Worm (Caenorhabditis elegans) whole organism, young adult: ENCODE results near the gene M04G7.1.

Experiments
- B0261.1 ChIP-seq: sonication (generic microtip); optimal IDR thresholded peaks from 2 replicates; lab custom pipeline; 2016; ENCODE audit warnings: mild to moderate bottlenecking, missing genetic modification characterization, moderate library complexity, missing compliant biosample characterization
- F23B12.7 ChIP-seq: sonication (generic microtip); optimal IDR thresholded peaks from 2 replicates; lab custom pipeline; 2017; ENCODE audit warnings: missing genetic modification characterization, mild to moderate bottlenecking, missing compliant biosample characterization, antibody characterized with exemption, moderate library complexity; ENCODE audit not compliant: insufficient read depth
- F33H1.4 ChIP-seq: fragments of 200-800 bp; sonication (Bioruptor generic); IDR thresholded peaks from 2 replicates; pipeline ENCODE4 v1.3.6; 2022; ENCODE audit warnings: missing genetic modification reagents, missing genetic modification characterization, missing compliant biosample characterization
- F37B4.10 ChIP-seq: fragments of 200-800 bp; sonication (Bioruptor generic); IDR thresholded peaks from 2 replicates; pipeline ENCODE4 v1.3.6; 2022; ENCODE audit warnings: missing genetic modification characterization, missing compliant biosample characterization
- F39B2.1 ChIP-seq: fragments of 200-800 bp; sonication (Bioruptor generic); IDR thresholded peaks from 2 replicates; pipeline ENCODE4 v1.3.6; 2022; ENCODE audit warnings: missing genetic modification reagents, missing genetic modification characterization, missing compliant biosample characterization
- F52B5.7 ChIP-seq: sonication (generic microtip); optimal IDR thresholded peaks from 2 replicates; lab custom pipeline; 2016; ENCODE audit warnings: mild to moderate bottlenecking, missing genetic modification characterization, missing compliant biosample characterization
- F57A8.1 ChIP-seq: fragments of 200-800 bp; sonication (Bioruptor generic); optimal IDR thresholded peaks from 2 replicates; lab custom pipeline; 2018; ENCODE audit warnings: mild to moderate bottlenecking, missing genetic modification characterization, moderate library complexity, missing compliant biosample characterization
- F57C9.4 ChIP-seq: sonication (generic microtip); optimal IDR thresholded peaks from 2 replicates; lab custom pipeline; 2017; ENCODE audit warnings: mild to moderate bottlenecking, missing genetic modification characterization, missing compliant biosample characterization
- K12H6.12 ChIP-seq: fragments of 200-800 bp; sonication (Bioruptor generic); optimal IDR thresholded peaks from 2 replicates; lab custom pipeline; 2018; ENCODE audit warnings: mild to moderate bottlenecking, missing genetic modification characterization, missing compliant biosample characterization
- T26A5.8 ChIP-seq: sonication (generic microtip); optimal IDR thresholded peaks from 2 replicates; lab custom pipeline; 2016; ENCODE audit warnings: missing genetic modification characterization, missing compliant biosample characterization
- Y53F4B.3 ChIP-seq: fragments of 200-800 bp; sonication (Bioruptor generic); IDR thresholded peaks from 2 replicates; pipeline ENCODE4 v1.3.6; 2022; ENCODE audit warnings: missing genetic modification reagents, missing genetic modification characterization, missing compliant biosample characterization
- Y56A3A.18 ChIP-seq: fragments of 200-800 bp; sonication (Bioruptor generic); IDR thresholded peaks from 2 replicates; pipeline ENCODE4 v1.3.6; 2022; ENCODE audit warnings: missing genetic modification reagents, missing genetic modification characterization, missing compliant biosample characterization
- Y95B8A.8 ChIP-seq: fragments of 200-800 bp; sonication (Bioruptor generic); IDR thresholded peaks from 2 replicates; pipeline ENCODE4 v1.3.6; 2022; ENCODE audit warnings: missing genetic modification reagents, missing genetic modification characterization, missing compliant biosample characterization
- aptf-2 ChIP-seq: fragments of 200-800 bp; sonication (Bioruptor generic); conservative IDR thresholded peaks from 2 replicates; pipeline ENCODE4 v1.3.6; 2022; ENCODE audit warnings: missing genetic modification reagents, missing genetic modification characterization, missing compliant biosample characterization
- attf-6 ChIP-seq: fragments of 200-800 bp; sonication (Bioruptor generic); IDR thresholded peaks from 2 replicates; pipeline ENCODE4 v1.3.6; 2022; ENCODE audit warnings: missing genetic modification reagents, missing genetic modification characterization, missing compliant biosample characterization
- bed-1 ChIP-seq: fragments of 200-800 bp; sonication (Bioruptor generic); IDR thresholded peaks from 2 replicates; pipeline ENCODE4 v1.3.6; 2022; ENCODE audit warnings: missing genetic modification reagents, missing genetic modification characterization, missing compliant biosample characterization
- ceh-79 ChIP-seq: sonication (generic microtip); optimal IDR thresholded peaks from 2 replicates; lab custom pipeline; 2017; ENCODE audit warnings: mild to moderate bottlenecking, missing genetic modification characterization, missing compliant biosample characterization
- ceh-91 ChIP-seq: fragments of 200-800 bp; sonication (Bioruptor generic); IDR thresholded peaks from 2 replicates; pipeline ENCODE4 v1.3.6; 2022; ENCODE audit warnings: missing genetic modification reagents, missing genetic modification characterization, missing compliant biosample characterization
- chd-7 ChIP-seq: sonication (generic microtip); optimal IDR thresholded peaks from 2 replicates; lab custom pipeline; 2016; ENCODE audit warnings: mild to moderate bottlenecking, missing genetic modification characterization, moderate library complexity, missing compliant biosample characterization
- dox-1 ChIP-seq: fragments of 200-800 bp; sonication (Bioruptor generic); IDR thresholded peaks from 2 replicates; pipeline ENCODE4 v1.3.6; 2022; ENCODE audit warnings: missing genetic modification reagents, missing genetic modification characterization, missing compliant biosample characterization
- dpff-1 ChIP-seq: sonication (generic microtip); optimal IDR thresholded peaks from 2 replicates; lab custom pipeline; 2017; ENCODE audit warnings: mild to moderate bottlenecking, missing genetic modification characterization, missing compliant biosample characterization
- dpl-1 ChIP-seq: fragments of 150-350 bp; optimal IDR thresholded peaks from 2 replicates; lab custom pipeline; 2014; ENCODE audit warnings: missing biosample characterization, missing genetic modification reagents, missing genetic modification characterization
- efl-1 ChIP-seq: fragments of 150-350 bp; optimal IDR thresholded peaks from 2 replicates; lab custom pipeline; 2014; ENCODE audit warnings: missing biosample characterization, missing genetic modification reagents, missing genetic modification characterization
- egl-44 ChIP-seq: fragments of 200-800 bp; sonication (Bioruptor generic); IDR thresholded peaks from 2 replicates; pipeline ENCODE4 v1.3.6; 2022; ENCODE audit warnings: missing genetic modification reagents, missing genetic modification characterization, missing compliant biosample characterization
- gei-17 ChIP-seq: fragments of 200-800 bp; sonication (Bioruptor generic); optimal IDR thresholded peaks from 2 replicates; lab custom pipeline; 2018; ENCODE audit warnings: mild to moderate bottlenecking, missing genetic modification characterization, missing compliant biosample characterization
- hmg-1.2 ChIP-seq: fragments of 200-800 bp; sonication (Bioruptor generic); IDR thresholded peaks from 2 replicates; pipeline ENCODE4 v1.3.6; 2022; ENCODE audit warnings: missing genetic modification reagents, missing genetic modification characterization, missing compliant biosample characterization
- hmg-20 ChIP-seq: fragments of 200-800 bp; sonication (Bioruptor generic); IDR thresholded peaks from 2 replicates; pipeline ENCODE4 v1.3.6; 2022; ENCODE audit warnings: missing genetic modification reagents, missing genetic modification characterization, missing compliant biosample characterization
- hsf-1 ChIP-seq: fragments of 200-800 bp; sonication (Bioruptor generic); IDR thresholded peaks from 2 replicates; pipeline ENCODE4 v1.3.6; 2022; ENCODE audit warnings: missing genetic modification reagents, missing genetic modification characterization, missing compliant biosample characterization
- let-526 ChIP-seq: fragments of 200-800 bp; sonication (Bioruptor generic); IDR thresholded peaks from 2 replicates; pipeline ENCODE4 v1.3.6; 2022; ENCODE audit warnings: missing genetic modification reagents, missing genetic modification characterization, missing compliant biosample characterization
- lin-35 ChIP-seq, 3 experiments: fragments of 150-350 bp in 2 of 3; sonication (generic microtip) in 1 of 3; optimal IDR thresholded peaks; 2 replicates each; lab custom pipeline; 2014 to 2018; ENCODE audit warnings: missing biosample characterization in 3 of 3, missing genetic modification characterization in 3 of 3, missing genetic modification reagents in 3 of 3
- lin-54 ChIP-seq: fragments of 200-800 bp; sonication (Bioruptor generic); optimal IDR thresholded peaks from 2 replicates; lab custom pipeline; 2018; ENCODE audit warnings: mild to moderate bottlenecking, missing genetic modification characterization, missing compliant biosample characterization
- lsl-1 ChIP-seq: fragments of 200-800 bp; sonication (Bioruptor generic); optimal IDR thresholded peaks from 2 replicates; lab custom pipeline; 2018; ENCODE audit warnings: mild to moderate bottlenecking, missing genetic modification characterization, moderate library complexity, missing compliant biosample characterization
- madf-10 ChIP-seq: sonication (generic microtip); optimal IDR thresholded peaks from 2 replicates; lab custom pipeline; 2016; ENCODE audit warnings: mild to moderate bottlenecking, missing genetic modification characterization, missing compliant biosample characterization
- madf-3 ChIP-seq: fragments of 200-800 bp; sonication (Bioruptor generic); IDR thresholded peaks from 2 replicates; pipeline ENCODE4 v1.3.6; 2022; ENCODE audit warnings: missing genetic modification reagents, missing genetic modification characterization, missing compliant biosample characterization
- madf-6 ChIP-seq: fragments of 200-800 bp; sonication (Bioruptor generic); IDR thresholded peaks from 2 replicates; pipeline ENCODE4 v1.3.6; 2022; ENCODE audit warnings: missing genetic modification reagents, missing genetic modification characterization, missing compliant biosample characterization
- mcd-1 ChIP-seq: fragments of 200-800 bp; sonication (Bioruptor generic); IDR thresholded peaks from 2 replicates; pipeline ENCODE4 v1.3.6; 2022; ENCODE audit warnings: missing genetic modification reagents, missing genetic modification characterization, missing compliant biosample characterization
- nfya-2 ChIP-seq: fragments of 200-800 bp; sonication (Bioruptor generic); IDR thresholded peaks from 2 replicates; pipeline ENCODE4 v1.3.6; 2022; ENCODE audit warnings: missing genetic modification reagents, missing genetic modification characterization, missing compliant biosample characterization
- nhr-80 ChIP-seq: sonication (generic microtip); optimal IDR thresholded peaks from 2 replicates; lab custom pipeline; 2016; ENCODE audit warnings: missing genetic modification characterization, missing compliant biosample characterization
- nhr-90 ChIP-seq: sonication (generic microtip); optimal IDR thresholded peaks from 2 replicates; lab custom pipeline; 2016; ENCODE audit warnings: missing genotype, mild to moderate bottlenecking, missing genetic modification characterization, missing compliant biosample characterization
- pbrm-1 ChIP-seq: fragments of 200-800 bp; sonication (Bioruptor generic); IDR thresholded peaks from 2 replicates; pipeline ENCODE4 v1.3.6; 2022; ENCODE audit warnings: missing genetic modification reagents, missing genetic modification characterization, missing compliant biosample characterization
- snpc-1.1 ChIP-seq: sonication (generic microtip); optimal IDR thresholded peaks from 2 replicates; lab custom pipeline; 2017; ENCODE audit warnings: missing genetic modification characterization, mild to moderate bottlenecking, missing compliant biosample characterization, antibody characterized with exemption, moderate library complexity, missing genotype, missing genetic modification reagents; ENCODE audit not compliant: insufficient read depth
- snpc-1.3 ChIP-seq: sonication (generic microtip); optimal IDR thresholded peaks from 2 replicates; lab custom pipeline; 2017; ENCODE audit warnings: missing genetic modification characterization, mild to moderate bottlenecking, missing compliant biosample characterization, antibody characterized with exemption, moderate library complexity, missing genotype, missing genetic modification reagents; ENCODE audit not compliant: insufficient read depth
- snpc-3.4 ChIP-seq: sonication (generic microtip); optimal IDR thresholded peaks from 2 replicates; lab custom pipeline; 2017; ENCODE audit warnings: missing genetic modification characterization, mild to moderate bottlenecking, missing compliant biosample characterization, antibody characterized with exemption, moderate library complexity, missing genotype, missing genetic modification reagents
- snpc-4 ChIP-seq, 5 experiments: fragments of 150-350 bp in 1 of 5; sonication (generic microtip) in 4 of 5; optimal IDR thresholded peaks; 2 replicates each; lab custom pipeline; 2014 to 2018; ENCODE audit warnings: missing genetic modification characterization in 5 of 5, missing biosample characterization in 3 of 5, antibody characterized with exemption in 2 of 5, mild to moderate bottlenecking in 2 of 5, missing compliant biosample characterization in 2 of 5, missing genotype in 2 of 5, moderate library complexity in 2 of 5, missing genetic modification reagents in 1 of 5
- tlf-1 ChIP-seq: fragments of 200-800 bp; sonication (Bioruptor generic); optimal IDR thresholded peaks from 2 replicates; lab custom pipeline; 2018; ENCODE audit warnings: mild to moderate bottlenecking, missing genetic modification characterization, missing compliant biosample characterization
- xnd-1 ChIP-seq: sonication (generic microtip); optimal IDR thresholded peaks from 2 replicates; lab custom pipeline; 2016; ENCODE audit warnings: missing genotype, missing genetic modification reagents, missing genetic modification characterization, missing compliant biosample characterization

M04G7.1 gene

DNA sequence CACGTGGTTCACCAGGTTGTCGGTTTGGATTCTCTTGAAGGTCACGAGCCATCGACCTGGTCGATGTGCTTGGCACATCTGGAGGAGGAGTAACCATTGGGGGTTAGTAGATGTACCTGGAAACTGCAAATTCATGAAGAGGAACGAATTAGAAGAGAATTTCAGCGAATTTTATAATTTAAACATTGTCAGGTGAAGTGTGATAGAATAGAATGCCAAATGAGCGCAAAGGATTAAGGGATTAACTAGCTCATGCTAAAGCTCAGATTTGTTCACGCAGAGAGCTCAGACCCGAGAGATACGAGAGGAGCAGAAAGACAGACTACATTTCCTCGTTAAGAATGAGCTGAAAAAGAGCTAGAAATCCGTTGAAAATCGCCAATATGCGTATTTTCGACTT lies 30.5 kb upstream of the M04G7.1 start, which contains the start of gene daf-18:
TSS of gene daf-18 (minus strand) at position 126 of the 400 bp plus-strand sequence.
- TF ChIP-seq madf-3 (no peak), madf-10 (tag; lab: Kevin White, UChicago) (no peak), Y53F4B.3 (no peak), nfya-2 (GFP tag; lab: Robert Waterston, UW) (no peak), F57A8.1 (GFP tag; lab: Kevin White, UChicago) (no peak), K12H6.12 (tag; lab: Kevin White, UChicago) (no peak), gei-17 (GFP tag; lab: Kevin White, UChicago) (no peak)

DNA sequence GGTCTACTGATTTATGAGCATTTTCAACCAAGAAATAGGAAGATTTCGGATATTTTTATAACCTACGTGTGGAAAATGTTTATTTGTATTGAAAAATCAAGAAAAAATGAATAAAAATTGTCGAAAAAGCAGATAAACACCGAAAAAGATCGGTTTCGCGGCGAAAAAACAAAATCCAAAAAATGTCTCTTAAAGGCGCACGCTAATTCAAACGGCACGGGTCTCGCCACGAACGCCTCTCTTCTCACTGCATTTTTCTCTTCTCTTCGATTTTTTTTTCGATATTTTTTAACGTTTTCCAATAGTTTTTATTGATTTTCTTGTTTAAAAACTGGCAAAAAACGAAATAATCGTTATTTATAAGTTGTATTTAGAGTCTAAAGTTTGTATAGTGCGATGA lies 30.0 kb upstream of the M04G7.1 start:
- TF ChIP-seq egl-44 (GFP tag; lab: Robert Waterston, UW) (no peak), B0261.1 (tag; lab: Kevin White, UChicago) (no peak), Y95B8A.8 (GFP tag; lab: Robert Waterston, UW) (no peak), madf-6 (GFP tag; lab: Robert Waterston, UW) (peak; percentile 74; the same call in 1 of the 2 replicates), nhr-80 (tag; lab: Kevin White, UChicago) (no peak), dpl-1 (peak; percentile 60), lsl-1 (GFP tag; lab: Kevin White, UChicago) (peak; percentile 62), hmg-1.2 (GFP tag; lab: Robert Waterston, UW) (peak; percentile 31; the same call in 1 of the 2 replicates), xnd-1 (tag; lab: Kevin White, UChicago) (peak; percentile 76), lin-54 (GFP tag; lab: Kevin White, UChicago) (peak; percentile 65), Y56A3A.18 (GFP tag; lab: Robert Waterston, UW) (no peak), ceh-91 (peak; percentile 37; the same call in 1 of the 2 replicates), snpc-1.3 (tag; lab: Kevin White, UChicago) (peak; percentile 31), dox-1 (GFP tag; lab: Robert Waterston, UW) (peak; percentile 18; the same call in 1 of the 2 replicates), nhr-90 (tag; lab: Kevin White, UChicago) (no peak), ceh-79 (tag; lab: Kevin White, UChicago) (no peak), lin-35 (GFP tag; optimal IDR thresholded peaks at IDR 0.05; lab: Kevin White, UChicago) (peak in 1 of 3 experiments; percentile 19), F52B5.7 (no peak), let-526 (GFP tag; lab: Robert Waterston, UW) (no peak), dpff-1 (no peak), hsf-1 (GFP tag; lab: Robert Waterston, UW) (no peak), F23B12.7 (tag; lab: Kevin White, UChicago) (no peak), mcd-1 (GFP tag; lab: Robert Waterston, UW) (peak; percentile 31; the same call in 1 of the 2 replicates), snpc-4 (GFP tag; optimal IDR thresholded peaks at IDR 0.05; lab: Kevin White, UChicago) (peak; percentile 35), snpc-4 (tag; optimal IDR thresholded peaks at IDR 0.05; lab: Kevin White, UChicago) (peak in 2 of 4 experiments; percentile 51 to 52), pbrm-1 (GFP tag; lab: Robert Waterston, UW) (0 out of 2 replicates have a peak, but pooled peaks have one; percentile 20), tlf-1 (GFP tag; lab: Kevin White, UChicago) (peak; percentile 2), F57C9.4 (tag; lab: Kevin White, UChicago) (no peak), snpc-3.4 (tag; lab: Kevin White, UChicago) (peak; percentile 38), efl-1 (GFP tag; lab: Kevin White, UChicago) (peak; percentile 81), F39B2.1 (GFP tag; lab: Robert Waterston, UW) (no peak), bed-1 (no peak), attf-6 (GFP tag; lab: Robert Waterston, UW) (no peak), snpc-1.1 (tag; lab: Kevin White, UChicago) (peak; percentile 36), T26A5.8 (tag; lab: Kevin White, UChicago) (no peak), aptf-2 (GFP tag; lab: Robert Waterston, UW) (no peak), chd-7 (tag; lab: Kevin White, UChicago) (no peak), F37B4.10 (GFP tag; lab: Robert Waterston, UW) (no peak), F57A8.1 (GFP tag; lab: Kevin White, UChicago) (no peak), hmg-20 (no peak), F33H1.4 (GFP tag; lab: Robert Waterston, UW) (peak; percentile 87)
